Fruit fly (Drosophila melanogaster): Measurements from ENCODE around the gene heca.

The heca gene

dm6 chr3R:30252882-30253281, 24.9 kb upstream of the heca start, which contains the start of gene CG18404:
Gene CG18404, plus strand, starts transcription at chr3R:30253182.
- TF ChIP-seq CTCF (GFP tag; optimal IDR thresholded peaks at IDR 0.05), result no peak
- TF ChIP-seq eyg (GFP tag; optimal IDR thresholded peaks at IDR 0.05), result no peak
- no peak for TF ChIP-seq D19A (tag; optimal IDR thresholded peaks at IDR 0.05)
- TF ChIP-seq chif (GFP tag; optimal IDR thresholded peaks at IDR 0.05), result no peak
- no peak for TF ChIP-seq cg (GFP tag; optimal IDR thresholded peaks at IDR 0.05)
- no peak for TF ChIP-seq CG34422 (GFP tag; IDR thresholded peaks at IDR 0.05)
- TF ChIP-seq ase (GFP tag; IDR thresholded peaks at IDR 0.05), result no peak
- TF ChIP-seq Stat92E (GFP tag; optimal IDR thresholded peaks at IDR 0.05), result no peak
- TF ChIP-seq Neu2 (GFP tag; optimal IDR thresholded peaks at IDR 0.05; ENCODE audit: borderline replicate concordance), result no peak
- no peak for TF ChIP-seq az2 (GFP tag; optimal IDR thresholded peaks at IDR 0.05)
- TF ChIP-seq ci (GFP tag; IDR thresholded peaks at IDR 0.05), result no peak
- no peak for TF ChIP-seq mam (GFP tag; optimal IDR thresholded peaks at IDR 0.05)
- TF ChIP-seq pita (GFP tag; optimal IDR thresholded peaks at IDR 0.05), result no peak
- no peak for TF ChIP-seq CG10979 (tag; optimal IDR thresholded peaks at IDR 0.05)
- TF ChIP-seq CG13894 (tag; optimal IDR thresholded peaks at IDR 0.05), result no peak

- TF ChIP-seq vvl (GFP tag; IDR thresholded peaks at IDR 0.05), result peak; percentile 49; the same call in 1 of the 2 replicates
- TF ChIP-seq wdn (GFP tag; IDR thresholded peaks at IDR 0.05), result no peak
- TF ChIP-seq CG5245 (GFP tag; optimal IDR thresholded peaks at IDR 0.05), result no peak
- TF ChIP-seq CG14710 (tag; optimal IDR thresholded peaks at IDR 0.05), result peak; percentile 26
- peak; percentile 7 for TF ChIP-seq Blimp-1 (GFP tag; optimal IDR thresholded peaks at IDR 0.05)
- TF ChIP-seq gsb-n (tag; optimal IDR thresholded peaks at IDR 0.05), result peak; percentile 3
- TF ChIP-seq stwl (tag; optimal IDR thresholded peaks at IDR 0.05), result peak; percentile 4
- no peak for TF ChIP-seq Fer3 (tag; optimal IDR thresholded peaks at IDR 0.05)
- no peak for TF ChIP-seq prd (optimal IDR thresholded peaks at IDR 0.05)
- peak; percentile 53; the same call in 2 of the 3 replicates for TF ChIP-seq prd (GFP tag; IDR thresholded peaks at IDR 0.05)
- no peak for TF ChIP-seq lov (optimal IDR thresholded peaks at IDR 0.05)
- TF ChIP-seq lov (GFP tag; IDR thresholded peaks at IDR 0.05), result 0 out of 3 replicates have a peak, but pooled peaks have one; percentile 65
- TF ChIP-seq CG16813 (GFP tag; IDR thresholded peaks at IDR 0.05; ENCODE audit: partially characterized antibody), result no peak
- peak in 1 of 3 experiments; percentile 29 for TF ChIP-seq lola (GFP tag; optimal IDR thresholded peaks at IDR 0.05)
- TF ChIP-seq CG17829 (tag; optimal IDR thresholded peaks at IDR 0.05), result peak; percentile 32
- TF ChIP-seq CG18262 (tag; optimal IDR thresholded peaks at IDR 0.05), result peak; percentile 55
- TF ChIP-seq CG10979 (tag; optimal IDR thresholded peaks at IDR 0.05), result peak; percentile 44
- peak; percentile 5 for TF ChIP-seq phol (tag; optimal IDR thresholded peaks at IDR 0.05)
- TF ChIP-seq CG4424 (GFP tag; optimal IDR thresholded peaks at IDR 0.05), result peak; percentile 17
- TF ChIP-seq run (tag; optimal IDR thresholded peaks at IDR 0.05), result no peak
- TF ChIP-seq CG8765 (GFP tag; IDR thresholded peaks at IDR 0.05), result no peak; the same call in 1 of the 2 replicates
- peak; percentile 96 for TF ChIP-seq nom (GFP tag; optimal IDR thresholded peaks at IDR 0.05)
- TF ChIP-seq CG7987 (GFP tag; optimal IDR thresholded peaks at IDR 0.05), result no peak
- peak; percentile 1 for TF ChIP-seq CG11504 (tag; optimal IDR thresholded peaks at IDR 0.05)
- TF ChIP-seq CG17328 (GFP tag; IDR thresholded peaks at IDR 0.05), result peak; percentile 45; the same call in 1 of the 2 replicates
- peak; percentile 34; the same call in 1 of the 2 replicates for TF ChIP-seq CG6689 (GFP tag; IDR thresholded peaks at IDR 0.05)
- no peak for TF ChIP-seq Hey (tag; optimal IDR thresholded peaks at IDR 0.05)
- no peak for TF ChIP-seq CG2116 (GFP tag; optimal IDR thresholded peaks at IDR 0.05)
- peak; percentile 60; the same call in 1 of the 2 replicates for TF ChIP-seq ara (GFP tag; IDR thresholded peaks at IDR 0.05)
- peak; percentile 95 for TF ChIP-seq lbe (GFP tag; optimal IDR thresholded peaks at IDR 0.05)
- TF ChIP-seq zfh1 (GFP tag; IDR thresholded peaks at IDR 0.05), result peak; percentile 72
- TF ChIP-seq gt (GFP tag; IDR thresholded peaks at IDR 0.05), result 0 out of 2 replicates have a peak, but pooled peaks have one; percentile 18
- no peak for TF ChIP-seq Sry-β (GFP tag; optimal IDR thresholded peaks at IDR 0.05)
- peak; percentile 14 for TF ChIP-seq CG12391 (tag; optimal IDR thresholded peaks at IDR 0.05)
Measured at dm6 chr3R:30255255-30256121, 22.2 kb upstream of the heca start.
